Fruit fly (Drosophila melanogaster): ENCODE measurements around the gene CG12170.

CG12170 gene

DNA sequence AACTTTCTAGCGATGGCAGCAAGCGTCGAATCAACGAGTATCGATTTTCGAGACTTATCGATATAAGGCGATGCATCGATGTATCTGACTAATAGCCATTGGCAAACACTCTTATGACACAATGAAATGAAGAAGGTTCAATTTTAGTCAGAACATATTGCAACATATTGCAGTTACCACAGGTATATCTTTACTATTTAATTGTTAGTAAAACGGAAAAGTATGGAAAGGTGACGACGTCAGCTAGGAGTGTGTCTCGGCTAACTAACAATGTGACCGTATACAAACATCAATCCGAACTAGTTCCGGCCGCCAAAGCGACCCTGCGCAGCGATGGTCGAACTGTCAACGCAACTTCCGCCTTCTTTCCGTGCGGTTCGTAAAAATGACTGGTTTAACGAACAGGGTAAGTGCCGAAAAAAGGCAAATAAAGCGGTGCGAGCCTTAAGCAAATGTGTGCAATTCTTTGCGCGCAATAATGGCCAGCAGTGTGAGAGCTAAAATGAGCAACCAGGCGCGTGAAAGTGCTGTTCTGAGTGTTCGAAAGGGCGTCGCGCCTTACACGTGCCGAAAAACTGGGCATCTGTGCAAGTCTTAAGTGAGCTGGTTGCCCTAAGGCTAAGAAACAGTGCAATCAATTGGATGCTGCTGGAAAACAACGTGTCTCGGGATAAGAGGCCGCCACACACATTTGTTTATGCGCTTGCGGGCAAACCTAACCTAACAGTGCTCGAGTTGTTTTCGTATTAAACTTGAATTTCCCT is 12.7 kb upstream of the CG12170 start, which contains the start of the genes Dph4, Spec2 and RpL13A:
Gene Dph4, minus strand, starts transcription at position 11 of the 764 bp plus-strand sequence.
Gene Spec2, minus strand, starts transcription at position 11 of the 764 bp plus-strand sequence.
Gene RpL13A, plus strand, starts transcription at position 360 of the 764 bp plus-strand sequence.
- no peak for TF ChIP-seq psq (optimal IDR thresholded peaks at IDR 0.05)
- TF ChIP-seq Dll (optimal IDR thresholded peaks at IDR 0.05) = no peak
- no peak for TF ChIP-seq pan (optimal IDR thresholded peaks at IDR 0.05)
- no peak for TF ChIP-seq CG8478 (optimal IDR thresholded peaks at IDR 0.05)
- no peak for TF ChIP-seq EcR (GFP tag; optimal IDR thresholded peaks at IDR 0.05)
- no peak for TF ChIP-seq usp (GFP tag; optimal IDR thresholded peaks at IDR 0.05)

dm6 chr3R:5627552-5627951 is 9.5 kb upstream of the CG12170 start, which contains the start of gene CG31551:
CG31551 (plus strand) TSS chr3R:5627852.
- TF ChIP-seq EcR (GFP tag; optimal IDR thresholded peaks at IDR 0.05) (no peak), Dll (optimal IDR thresholded peaks at IDR 0.05) (no peak), psq (optimal IDR thresholded peaks at IDR 0.05) (no peak), pan (optimal IDR thresholded peaks at IDR 0.05) (no peak), usp (GFP tag; optimal IDR thresholded peaks at IDR 0.05) (no peak), CG8478 (optimal IDR thresholded peaks at IDR 0.05) (no peak)

DNA sequence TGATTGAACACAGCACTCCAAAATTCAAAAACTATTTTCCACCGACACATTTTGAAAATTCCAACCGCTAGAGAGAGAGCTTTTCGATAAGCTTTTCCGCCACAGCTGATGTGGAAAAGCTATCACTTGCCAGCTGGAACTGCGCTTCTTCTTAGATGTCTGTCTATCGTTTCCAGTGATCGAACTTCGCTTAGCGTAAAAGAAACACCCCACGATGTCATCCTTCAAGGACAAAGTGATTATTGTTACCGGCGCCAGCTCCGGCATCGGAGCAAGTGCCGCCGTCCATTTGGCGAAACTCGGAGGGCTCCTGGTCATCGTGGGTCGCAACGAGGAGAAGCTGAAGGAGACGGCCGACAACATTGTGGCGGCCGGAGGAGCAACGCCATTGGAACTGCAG is 4.9 kb upstream of the CG12170 start, which contains the start of gene CG31549:
Gene CG31549, plus strand, starts transcription at position 11 of the 400 bp plus-strand sequence.
- TF ChIP-seq psq (optimal IDR thresholded peaks at IDR 0.05) (no peak), usp (GFP tag; optimal IDR thresholded peaks at IDR 0.05) (no peak), EcR (GFP tag; optimal IDR thresholded peaks at IDR 0.05) (no peak), pan (optimal IDR thresholded peaks at IDR 0.05) (no peak), Dll (optimal IDR thresholded peaks at IDR 0.05) (no peak), CG8478 (optimal IDR thresholded peaks at IDR 0.05) (no peak)

dm6 chr3R:5633437-5633836 is 3.6 kb upstream of the CG12170 start, which contains the start of gene CG12171:
CG12171 (plus strand) TSS chr3R:5633627.
- no peak for TF ChIP-seq pan (optimal IDR thresholded peaks at IDR 0.05)
- no peak for TF ChIP-seq psq (optimal IDR thresholded peaks at IDR 0.05)
- no peak for TF ChIP-seq CG8478 (optimal IDR thresholded peaks at IDR 0.05)
- TF ChIP-seq Dll (optimal IDR thresholded peaks at IDR 0.05) = no peak
- TF ChIP-seq EcR (GFP tag; optimal IDR thresholded peaks at IDR 0.05) = no peak
- no peak for TF ChIP-seq usp (GFP tag; optimal IDR thresholded peaks at IDR 0.05)

dm6 chr3R:5635524-5635923 is 1.5 kb upstream of the CG12170 start, which contains the start of gene CG31546:
CG31546 (minus strand) TSS chr3R:5635624.
- TF ChIP-seq pan (optimal IDR thresholded peaks at IDR 0.05) (no peak), CG8478 (optimal IDR thresholded peaks at IDR 0.05) (no peak), Dll (optimal IDR thresholded peaks at IDR 0.05) (no peak), psq (optimal IDR thresholded peaks at IDR 0.05) (no peak), usp (GFP tag; optimal IDR thresholded peaks at IDR 0.05) (no peak), EcR (GFP tag; optimal IDR thresholded peaks at IDR 0.05) (no peak)

dm6 chr3R:5643421-5643820 is 6.4 kb downstream of the CG12170 start:
- TF ChIP-seq EcR (GFP tag; optimal IDR thresholded peaks at IDR 0.05) = no peak
- no peak for TF ChIP-seq usp (GFP tag; optimal IDR thresholded peaks at IDR 0.05)
- no peak for TF ChIP-seq CG8478 (optimal IDR thresholded peaks at IDR 0.05)
- TF ChIP-seq pan (optimal IDR thresholded peaks at IDR 0.05) = no peak
- TF ChIP-seq Dll (optimal IDR thresholded peaks at IDR 0.05) = no peak
- TF ChIP-seq psq (optimal IDR thresholded peaks at IDR 0.05) = no peak

DNA sequence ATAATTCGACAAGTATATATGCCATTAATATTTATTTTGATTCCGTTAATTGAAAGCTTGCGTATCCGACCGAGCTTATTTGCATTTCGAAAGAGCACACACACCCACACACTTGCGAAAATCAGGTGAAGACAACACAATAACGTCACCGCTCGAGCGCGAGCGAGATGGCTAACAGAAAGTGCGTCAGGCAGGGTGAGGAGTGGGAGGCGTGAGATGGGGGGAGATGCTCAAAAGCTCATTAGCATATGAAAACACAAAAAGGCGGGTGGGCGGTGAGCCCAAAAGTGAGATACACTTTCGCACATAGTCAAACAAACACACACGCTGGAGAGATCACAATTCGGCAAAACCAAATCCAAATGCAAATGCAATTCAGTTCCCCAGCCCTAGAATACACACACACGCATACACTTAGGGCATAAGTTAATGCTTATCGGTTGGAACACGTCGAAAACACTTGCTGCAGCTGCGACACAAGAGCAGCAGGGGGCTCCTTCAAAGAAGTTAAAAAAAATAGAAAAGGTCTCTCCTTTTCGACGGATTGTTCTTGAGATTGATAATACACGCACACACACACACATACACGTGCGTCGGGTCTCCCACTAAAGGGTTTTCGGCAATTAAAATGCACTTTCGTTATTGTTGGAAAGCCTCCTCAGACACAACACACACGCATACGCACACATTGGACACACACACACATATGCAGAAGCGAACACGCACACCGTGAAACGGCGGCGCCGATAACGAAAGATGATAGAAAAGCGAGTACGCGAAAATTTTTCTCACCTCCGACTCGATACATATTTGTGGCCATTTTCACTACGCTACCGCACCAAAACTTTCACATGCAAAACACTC is 10.9 kb downstream of the CG12170 start:
- TF ChIP-seq pan (optimal IDR thresholded peaks at IDR 0.05) (no peak), usp (GFP tag; optimal IDR thresholded peaks at IDR 0.05) (no peak), EcR (GFP tag; optimal IDR thresholded peaks at IDR 0.05) (no peak), Dll (optimal IDR thresholded peaks at IDR 0.05) (no peak), psq (optimal IDR thresholded peaks at IDR 0.05) (no peak)

DNA sequence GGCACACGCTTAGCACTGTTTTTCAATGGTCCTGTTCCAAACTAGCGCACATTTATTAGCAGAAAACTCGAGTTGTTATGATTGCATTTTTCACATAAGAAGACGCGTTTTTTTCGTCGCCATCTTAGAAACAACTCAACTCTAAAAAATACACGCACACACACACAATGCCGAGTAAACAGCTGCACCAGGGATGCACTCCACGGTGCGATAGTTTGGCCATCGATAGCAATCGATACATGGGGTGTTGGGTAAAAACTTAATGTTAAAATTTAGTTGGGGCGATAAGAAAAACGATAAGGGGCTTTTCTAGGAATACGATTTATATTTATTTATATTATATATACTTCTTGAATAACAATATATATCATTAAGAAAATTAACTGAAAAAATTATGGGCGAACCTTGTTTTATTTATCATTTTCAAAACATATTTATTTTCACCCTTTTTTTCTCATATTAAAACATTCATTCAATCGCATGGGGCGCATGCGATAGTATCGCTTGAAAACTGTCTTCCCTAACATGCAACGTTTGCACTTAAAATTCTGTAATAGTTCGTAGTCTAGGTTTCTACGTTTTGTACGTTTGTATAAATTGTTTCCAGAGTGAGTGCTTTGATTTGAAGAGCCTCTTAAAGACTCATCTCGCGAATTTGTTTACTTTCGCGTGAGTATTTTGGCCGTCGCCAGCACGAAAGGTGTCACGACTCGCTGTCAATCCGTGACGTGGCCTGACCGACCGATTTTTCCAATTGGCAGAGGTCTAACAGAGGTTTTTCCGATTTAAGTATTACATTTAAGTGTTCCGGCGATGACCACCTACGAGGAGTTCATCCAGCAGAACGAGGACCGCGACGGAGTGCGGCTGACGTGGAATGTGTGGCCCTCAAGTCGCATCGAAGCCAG is 11.8 kb downstream of the CG12170 start, which contains the start of the genes MTA1-like and Sec23:
Gene MTA1-like, minus strand, starts transcription at position 170 of the 908 bp plus-strand sequence.
Gene Sec23, plus strand, starts transcription at position 497 of the 908 bp plus-strand sequence.
- no peak for TF ChIP-seq CG8478 (optimal IDR thresholded peaks at IDR 0.05)
- TF ChIP-seq Dll (optimal IDR thresholded peaks at IDR 0.05) = no peak
- no peak for TF ChIP-seq usp (GFP tag; optimal IDR thresholded peaks at IDR 0.05)
- no peak for TF ChIP-seq psq (optimal IDR thresholded peaks at IDR 0.05)
- no peak for TF ChIP-seq EcR (GFP tag; optimal IDR thresholded peaks at IDR 0.05)
- no peak for TF ChIP-seq pan (optimal IDR thresholded peaks at IDR 0.05)

DNA sequence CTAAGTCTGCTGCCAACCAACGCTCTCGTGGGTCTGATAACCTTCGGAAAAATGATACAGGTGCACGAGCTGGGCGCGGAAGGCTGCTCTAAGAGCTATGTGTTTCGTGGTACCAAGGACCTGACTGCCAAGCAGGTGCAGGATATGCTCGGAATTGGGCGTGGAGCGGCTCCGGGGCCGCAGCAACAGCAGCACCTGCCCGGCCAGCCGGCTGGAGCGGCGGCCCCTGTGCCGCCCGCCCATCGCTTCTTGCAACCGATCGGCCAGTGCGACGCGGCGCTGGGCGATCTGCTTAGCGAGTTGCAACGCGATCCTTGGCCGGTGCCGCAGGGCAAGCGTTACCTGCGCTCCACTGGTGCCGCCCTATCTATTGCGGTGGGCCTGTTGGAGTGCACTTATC is 12.9 kb downstream of the CG12170 start:
- TF ChIP-seq Dll (optimal IDR thresholded peaks at IDR 0.05) (no peak), EcR (GFP tag; optimal IDR thresholded peaks at IDR 0.05) (no peak), psq (optimal IDR thresholded peaks at IDR 0.05) (no peak), usp (GFP tag; optimal IDR thresholded peaks at IDR 0.05) (no peak), CG8478 (optimal IDR thresholded peaks at IDR 0.05) (no peak), pan (optimal IDR thresholded peaks at IDR 0.05) (no peak)

DNA sequence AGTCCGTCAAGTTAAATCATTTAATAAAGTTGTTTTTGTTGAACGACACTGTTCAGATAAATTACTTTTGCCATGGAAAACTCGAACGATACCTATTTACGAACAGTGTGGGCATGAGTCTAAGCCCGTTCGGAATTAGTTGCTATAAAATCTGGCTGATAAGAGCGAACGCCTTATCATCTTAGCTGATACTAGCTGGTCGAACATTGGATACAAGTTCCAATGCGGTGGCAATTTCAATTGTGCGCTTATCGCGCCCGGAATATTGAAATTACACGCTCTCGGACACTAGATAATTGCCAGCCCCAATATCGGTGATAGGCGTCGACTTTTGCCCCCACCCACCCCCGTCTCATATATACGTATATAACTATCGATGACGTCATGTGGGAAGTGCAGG is 16.9 kb downstream of the CG12170 start:
- TF ChIP-seq psq (optimal IDR thresholded peaks at IDR 0.05) = no peak
- no peak for TF ChIP-seq pan (optimal IDR thresholded peaks at IDR 0.05)
- TF ChIP-seq EcR (GFP tag; optimal IDR thresholded peaks at IDR 0.05) = no peak
- no peak for TF ChIP-seq CG8478 (optimal IDR thresholded peaks at IDR 0.05)
- TF ChIP-seq Dll (optimal IDR thresholded peaks at IDR 0.05) = no peak
- TF ChIP-seq usp (GFP tag; optimal IDR thresholded peaks at IDR 0.05) = no peak

Data from whole organism.